Worm (Caenorhabditis elegans) whole organism, young adult: ENCODE data around the gene M02F4.2.
A peak's percentile ranks its signal among the peaks of the same experiment; 100 is the strongest.

Experiments used
- B0035.1 ChIP-seq: sonication (generic microtip); optimal IDR thresholded peaks from 2 replicates; lab custom pipeline; 2016; ENCODE audit warnings: missing genetic modification characterization, mild to moderate bottlenecking, missing compliant biosample characterization, missing genotype, missing genetic modification reagents
- C17E4.6 ChIP-seq: fragments of 200-800 bp; sonication (Bioruptor generic); IDR thresholded peaks from 2 replicates; pipeline ENCODE4 v1.3.6; 2022; ENCODE audit warnings: missing genetic modification reagents, missing genetic modification characterization, missing compliant biosample characterization
- D2030.7 ChIP-seq: fragments of 200-800 bp; sonication (Bioruptor generic); IDR thresholded peaks from 2 replicates; pipeline ENCODE4 v1.3.6; 2022; ENCODE audit warnings: missing genetic modification reagents, missing genetic modification characterization, missing compliant biosample characterization
- F23B12.7 ChIP-seq: sonication (generic microtip); optimal IDR thresholded peaks from 2 replicates; lab custom pipeline; 2017; ENCODE audit warnings: missing genetic modification characterization, mild to moderate bottlenecking, missing compliant biosample characterization, antibody characterized with exemption, moderate library complexity; ENCODE audit not compliant: insufficient read depth
- F33H1.4 ChIP-seq: fragments of 200-800 bp; sonication (Bioruptor generic); IDR thresholded peaks from 2 replicates; pipeline ENCODE4 v1.3.6; 2022; ENCODE audit warnings: missing genetic modification reagents, missing genetic modification characterization, missing compliant biosample characterization
- F49E8.2 ChIP-seq: sonication (generic microtip); optimal IDR thresholded peaks from 3 replicates; lab custom pipeline; 2017; ENCODE audit warnings: missing genetic modification characterization, mild to moderate bottlenecking, missing compliant biosample characterization, antibody characterized with exemption, moderate library complexity; ENCODE audit not compliant: insufficient read depth
- K12H6.12 ChIP-seq: fragments of 200-800 bp; sonication (Bioruptor generic); optimal IDR thresholded peaks from 2 replicates; lab custom pipeline; 2018; ENCODE audit warnings: mild to moderate bottlenecking, missing genetic modification characterization, missing compliant biosample characterization
- Y53F4B.3 ChIP-seq: fragments of 200-800 bp; sonication (Bioruptor generic); IDR thresholded peaks from 2 replicates; pipeline ENCODE4 v1.3.6; 2022; ENCODE audit warnings: missing genetic modification reagents, missing genetic modification characterization, missing compliant biosample characterization
- Y56A3A.18 ChIP-seq: fragments of 200-800 bp; sonication (Bioruptor generic); IDR thresholded peaks from 2 replicates; pipeline ENCODE4 v1.3.6; 2022; ENCODE audit warnings: missing genetic modification reagents, missing genetic modification characterization, missing compliant biosample characterization
- Y67H2A.10 ChIP-seq: fragments of 200-800 bp; sonication (Bioruptor generic); conservative IDR thresholded peaks from 2 replicates; pipeline ENCODE4 v1.3.6; 2022; ENCODE audit warnings: missing genetic modification reagents, missing genetic modification characterization, missing compliant biosample characterization
- Y95B8A.8 ChIP-seq: fragments of 200-800 bp; sonication (Bioruptor generic); IDR thresholded peaks from 2 replicates; pipeline ENCODE4 v1.3.6; 2022; ENCODE audit warnings: missing genetic modification reagents, missing genetic modification characterization, missing compliant biosample characterization
- aptf-3 ChIP-seq: fragments of 200-800 bp; sonication (Bioruptor generic); IDR thresholded peaks from 2 replicates; pipeline ENCODE4 v1.3.6; 2022; ENCODE audit warnings: missing genetic modification characterization, missing compliant biosample characterization
- atf-7 ChIP-seq: sonication (generic microtip); optimal IDR thresholded peaks from 2 replicates; lab custom pipeline; 2017; ENCODE audit warnings: mild to moderate bottlenecking, missing genetic modification characterization, missing compliant biosample characterization
- ccch-3 ChIP-seq: fragments of 200-800 bp; sonication (Bioruptor generic); optimal IDR thresholded peaks from 2 replicates; lab custom pipeline; 2018; ENCODE audit warnings: mild to moderate bottlenecking, missing genetic modification characterization, missing compliant biosample characterization
- ceh-100 ChIP-seq: fragments of 200-800 bp; sonication (Bioruptor generic); IDR thresholded peaks from 2 replicates; pipeline ENCODE4 v1.3.6; 2022; ENCODE audit warnings: missing genetic modification reagents, missing genetic modification characterization, missing compliant biosample characterization
- ceh-40 ChIP-seq: fragments of 200-800 bp; sonication (Bioruptor generic); IDR thresholded peaks from 2 replicates; pipeline ENCODE4 v1.3.6; 2022; ENCODE audit warnings: missing genetic modification characterization, missing compliant biosample characterization
- ceh-58 ChIP-seq: fragments of 200-800 bp; sonication (Bioruptor generic); IDR thresholded peaks from 2 replicates; pipeline ENCODE4 v1.3.6; 2022; ENCODE audit warnings: missing genetic modification characterization, missing compliant biosample characterization
- ceh-79 ChIP-seq: sonication (generic microtip); optimal IDR thresholded peaks from 2 replicates; lab custom pipeline; 2017; ENCODE audit warnings: mild to moderate bottlenecking, missing genetic modification characterization, missing compliant biosample characterization
- efl-1 ChIP-seq: fragments of 150-350 bp; optimal IDR thresholded peaks from 2 replicates; lab custom pipeline; 2014; ENCODE audit warnings: missing biosample characterization, missing genetic modification reagents, missing genetic modification characterization
- egl-18 ChIP-seq: fragments of 200-800 bp; sonication (Bioruptor generic); IDR thresholded peaks from 2 replicates; pipeline ENCODE4 v1.3.6; 2022; ENCODE audit warnings: missing genetic modification reagents, missing genetic modification characterization, missing compliant biosample characterization
- him-1 ChIP-seq: sonication (generic microtip); optimal IDR thresholded peaks from 2 replicates; lab custom pipeline; 2016; ENCODE audit warnings: missing genotype, missing genetic modification reagents, missing genetic modification characterization, missing compliant biosample characterization
- hlh-12 ChIP-seq: sonication (generic microtip); optimal IDR thresholded peaks from 2 replicates; lab custom pipeline; 2016; ENCODE audit warnings: missing genetic modification characterization, missing compliant biosample characterization
- hrde-1 ChIP-seq: sonication (generic microtip); optimal IDR thresholded peaks from 2 replicates; lab custom pipeline; 2016; ENCODE audit warnings: missing genetic modification characterization, mild to moderate bottlenecking, missing compliant biosample characterization, moderate library complexity, missing genotype, missing genetic modification reagents, borderline replicate concordance
- let-607 ChIP-seq, 2 experiments: fragments of 200-800 bp in 1 of 2; sonication (Bioruptor generic) in 1 of 2; sonication (generic microtip) in 1 of 2; optimal IDR thresholded peaks; 2 replicates each; lab custom pipeline; 2016 to 2018; ENCODE audit warnings: mild to moderate bottlenecking in 2 of 2, missing compliant biosample characterization in 2 of 2, missing genetic modification characterization in 2 of 2, moderate library complexity in 2 of 2, missing genotype in 1 of 2
- lin-54 ChIP-seq: fragments of 200-800 bp; sonication (Bioruptor generic); optimal IDR thresholded peaks from 2 replicates; lab custom pipeline; 2018; ENCODE audit warnings: mild to moderate bottlenecking, missing genetic modification characterization, missing compliant biosample characterization
- lsy-27 ChIP-seq: sonication (generic microtip); optimal IDR thresholded peaks from 2 replicates; lab custom pipeline; 2017; ENCODE audit warnings: missing genetic modification characterization, mild to moderate bottlenecking, missing compliant biosample characterization, antibody characterized with exemption, missing genotype, borderline replicate concordance; ENCODE audit not compliant: insufficient read depth
- madf-10 ChIP-seq: sonication (generic microtip); optimal IDR thresholded peaks from 2 replicates; lab custom pipeline; 2016; ENCODE audit warnings: mild to moderate bottlenecking, missing genetic modification characterization, missing compliant biosample characterization
- mcd-1 ChIP-seq: fragments of 200-800 bp; sonication (Bioruptor generic); IDR thresholded peaks from 2 replicates; pipeline ENCODE4 v1.3.6; 2022; ENCODE audit warnings: missing genetic modification reagents, missing genetic modification characterization, missing compliant biosample characterization
- mxl-1 ChIP-seq: sonication (generic microtip); optimal IDR thresholded peaks from 2 replicates; lab custom pipeline; 2016; ENCODE audit warnings: missing genetic modification characterization, missing compliant biosample characterization
- nfya-2 ChIP-seq: fragments of 200-800 bp; sonication (Bioruptor generic); IDR thresholded peaks from 2 replicates; pipeline ENCODE4 v1.3.6; 2022; ENCODE audit warnings: missing genetic modification reagents, missing genetic modification characterization, missing compliant biosample characterization
- nhr-120 ChIP-seq: fragments of 200-800 bp; sonication (Bioruptor generic); IDR thresholded peaks from 2 replicates; pipeline ENCODE4 v1.3.6; 2022; ENCODE audit warnings: missing genetic modification characterization, missing compliant biosample characterization
- nhr-80 ChIP-seq: sonication (generic microtip); optimal IDR thresholded peaks from 2 replicates; lab custom pipeline; 2016; ENCODE audit warnings: missing genetic modification characterization, missing compliant biosample characterization
- pha-4 ChIP-seq: fragments of 150-350 bp; sonication (generic microtip); optimal IDR thresholded peaks from 2 replicates; lab custom pipeline; 2014; ENCODE audit warnings: missing biosample characterization, missing genetic modification reagents, missing genetic modification characterization
- snpc-4 ChIP-seq, 5 experiments: fragments of 150-350 bp in 1 of 5; sonication (generic microtip) in 4 of 5; optimal IDR thresholded peaks; 2 replicates each; lab custom pipeline; 2014 to 2018; ENCODE audit warnings: missing genetic modification characterization in 5 of 5, missing biosample characterization in 3 of 5, antibody characterized with exemption in 2 of 5, mild to moderate bottlenecking in 2 of 5, missing compliant biosample characterization in 2 of 5, missing genotype in 2 of 5, moderate library complexity in 2 of 5, missing genetic modification reagents in 1 of 5
- unc-62 ChIP-seq: fragments of 150-350 bp; optimal IDR thresholded peaks from 2 replicates; lab custom pipeline; 2014; ENCODE audit warnings: missing biosample characterization, missing genetic modification reagents, missing genetic modification characterization
- zfh-2 ChIP-seq: fragments of 200-800 bp; sonication (Bioruptor generic); conservative IDR thresholded peaks from 2 replicates; pipeline ENCODE4 v1.3.6; 2022; ENCODE audit warnings: missing genetic modification reagents, missing genetic modification characterization, missing compliant biosample characterization

The M02F4.2 gene

DNA sequence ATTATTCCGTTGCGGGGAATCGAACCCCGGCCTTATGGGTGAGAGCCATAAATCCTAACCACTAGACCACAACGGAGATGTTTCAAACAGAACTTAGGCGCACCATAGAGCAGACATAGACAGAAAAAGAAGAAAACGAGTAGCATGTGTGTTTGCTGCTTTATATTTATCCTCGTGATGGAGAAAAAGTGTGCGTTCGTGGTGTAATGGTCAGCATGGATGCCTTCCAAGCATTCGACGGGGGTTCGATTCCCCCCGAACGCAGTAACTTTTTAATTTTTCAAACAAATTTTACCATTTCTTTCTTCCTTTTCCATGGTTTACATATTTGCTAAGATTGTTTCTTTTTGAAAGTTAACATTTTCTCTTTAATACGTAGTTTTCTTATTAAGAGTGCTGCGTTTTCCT lies 1.9 kb upstream of the M02F4.2 start (continued):
- TF ChIP-seq lsy-27 (tag; lab: Kevin White, UChicago) (peak; percentile 92), C17E4.6 (peak; percentile 80), D2030.7 (GFP tag; lab: Robert Waterston, UW) (peak; percentile 94), nhr-120 (GFP tag; lab: Robert Waterston, UW) (peak; percentile 90; the same call in 1 of the 2 replicates), unc-62 (GFP tag; lab: Kevin White, UChicago) (no peak), lin-54 (GFP tag; lab: Kevin White, UChicago) (peak; percentile 84), mcd-1 (GFP tag; lab: Robert Waterston, UW) (peak; percentile 82), Y53F4B.3 (peak; percentile 92), efl-1 (no peak), F23B12.7 (tag; lab: Kevin White, UChicago) (peak; percentile 96), zfh-2 (no peak), hlh-12 (peak; percentile 88), mxl-1 (peak; percentile 97), ceh-79 (tag; lab: Kevin White, UChicago) (peak; percentile 98), egl-18 (GFP tag; lab: Robert Waterston, UW) (peak; percentile 93), let-607 (tag; optimal IDR thresholded peaks at IDR 0.05; lab: Kevin White, UChicago) (peak; percentile 74 to 88), nfya-2 (0 out of 2 replicates have a peak, but pooled peaks have one; percentile 65), ccch-3 (GFP tag; lab: Kevin White, UChicago) (peak; percentile 81), ceh-40 (GFP tag; lab: Robert Waterston, UW) (peak; percentile 85; the same call in 1 of the 2 replicates), atf-7 (peak; percentile 95), hrde-1 (tag; lab: Kevin White, UChicago) (peak; percentile 77), B0035.1 (peak; percentile 91), Y67H2A.10 (GFP tag; lab: Robert Waterston, UW) (peak; percentile 83), Y56A3A.18 (GFP tag; lab: Robert Waterston, UW) (peak; percentile 98), K12H6.12 (tag; lab: Kevin White, UChicago) (peak; percentile 83), him-1 (peak; percentile 100), aptf-3 (GFP tag; lab: Robert Waterston, UW) (peak; percentile 97), pha-4 (tag; lab: Kevin White, UChicago) (peak; percentile 54), Y95B8A.8 (GFP tag; lab: Robert Waterston, UW) (peak; percentile 89), ceh-58 (peak; percentile 89; the same call in 1 of the 2 replicates), F33H1.4 (GFP tag; lab: Robert Waterston, UW) (peak; percentile 32)

DNA sequence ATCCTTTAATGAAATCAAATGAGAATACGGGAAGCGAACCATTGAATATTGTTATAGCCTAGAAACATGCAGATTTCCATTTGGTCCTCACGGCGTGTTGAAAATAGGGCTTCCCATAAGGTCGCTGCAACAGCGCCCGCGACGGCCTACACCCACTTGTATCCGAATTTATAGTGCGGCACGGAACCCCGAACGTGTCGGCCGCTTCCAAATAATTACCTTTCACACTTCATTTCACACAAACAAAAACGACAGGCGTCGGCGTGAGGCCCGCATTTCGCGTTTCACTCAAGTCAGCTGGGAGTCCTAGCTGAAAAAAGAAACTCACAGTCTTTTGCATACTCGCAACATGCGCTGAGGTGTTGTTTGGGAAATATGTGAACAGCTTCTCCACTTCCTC lies 611 bp downstream of the M02F4.2 start:
- TF ChIP-seq madf-10 (tag; lab: Kevin White, UChicago) (no peak), snpc-4 (GFP tag; optimal IDR thresholded peaks at IDR 0.05; lab: Kevin White, UChicago) (no peak), snpc-4 (tag; optimal IDR thresholded peaks at IDR 0.05; lab: Kevin White, UChicago) (peak in 2 of 4 experiments; percentile 61 to 80), unc-62 (GFP tag; lab: Kevin White, UChicago) (no peak), F49E8.2 (no peak)

DNA sequence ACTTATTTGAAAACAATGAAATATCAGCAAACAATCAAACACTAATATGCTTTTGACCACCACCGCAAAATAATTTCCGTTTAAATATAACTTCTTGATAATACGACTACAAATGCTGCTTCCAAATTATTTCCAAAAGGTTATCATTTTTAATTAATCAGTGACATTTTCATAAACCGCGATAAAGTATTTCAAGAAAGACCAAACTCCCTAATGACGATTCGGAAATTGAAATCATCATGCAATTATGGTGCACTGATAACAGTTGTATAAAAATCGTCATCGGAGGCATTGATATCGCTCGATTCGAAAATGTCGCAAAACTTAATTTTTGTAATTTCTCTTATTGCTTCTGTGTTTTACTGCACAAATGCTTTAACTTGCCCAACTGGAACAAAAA lies 2.6 kb downstream of the M02F4.2 start, which contains the start of gene clec-265:
clec-265 (plus strand) TSS at position 300 of the 400 bp plus-strand sequence.
- peak; percentile 10 for TF ChIP-seq atf-7
- TF ChIP-seq nhr-80 (tag; lab: Kevin White, UChicago): peak; percentile 89
- no peak for TF ChIP-seq ceh-100 (GFP tag; lab: Robert Waterston, UW)
